Fruit fly (Drosophila melanogaster) whole organism, embryonic: ENCODE results near the gene CG12420.

Experiments used
- Atf-2 ChIP-seq: fragments of 200-800 bp; sonication (Bioruptor generic); optimal IDR thresholded peaks from 2 replicates; lab custom pipeline; 2016; ENCODE audit warnings: missing biosample characterization, missing genetic modification characterization
- Atf3 ChIP-seq: fragments of 200-800 bp; sonication (Bioruptor generic); optimal IDR thresholded peaks from 3 replicates; lab custom pipeline; 2016; ENCODE audit warnings: missing biosample characterization, missing genetic modification characterization
- CG10267 ChIP-seq: fragments of 200-800 bp; sonication (Bioruptor generic); optimal IDR thresholded peaks from 2 replicates; lab custom pipeline; 2018; ENCODE audit warnings: missing biosample characterization, mild to moderate bottlenecking, missing genetic modification characterization, moderate library complexity
- CG13775 ChIP-seq: fragments of 200-800 bp; sonication (Bioruptor generic); optimal IDR thresholded peaks from 3 replicates; lab custom pipeline; 2017; ENCODE audit warnings: missing biosample characterization, mild to moderate bottlenecking, missing genetic modification characterization
- CG15073 ChIP-seq: fragments of 200-800 bp; sonication (Bioruptor generic); optimal IDR thresholded peaks from 2 replicates; lab custom pipeline; 2016; ENCODE audit warnings: missing biosample characterization, missing genetic modification characterization
- CG16779 ChIP-seq: fragments of 200-800 bp; sonication (Bioruptor generic); IDR thresholded peaks from 2 replicates; pipeline ENCODE4 v1.3.6; 2022; ENCODE audit warnings: missing biosample characterization, missing genetic modification characterization
- CG18011 ChIP-seq: fragments of 200-800 bp; sonication (Bioruptor generic); optimal IDR thresholded peaks from 2 replicates; lab custom pipeline; 2017; ENCODE audit warnings: missing biosample characterization, missing genetic modification characterization, mild to moderate bottlenecking, moderate library complexity, missing genotype
- CG18599 ChIP-seq: fragments of 200-800 bp; sonication (Bioruptor generic); optimal IDR thresholded peaks from 3 replicates; lab custom pipeline; 2017; ENCODE audit warnings: missing biosample characterization, missing genetic modification characterization, mild to moderate bottlenecking, moderate library complexity, missing genetic modification reagents
- CG2199 ChIP-seq: fragments of 200-800 bp; sonication (Bioruptor generic); IDR thresholded peaks from 3 replicates; pipeline ENCODE4 v1.3.6; 2022; ENCODE audit warnings: missing biosample characterization, missing genetic modification characterization
- CG2202 ChIP-seq: fragments of 200-800 bp; sonication (Bioruptor generic); optimal IDR thresholded peaks from 2 replicates; lab custom pipeline; 2018; ENCODE audit warnings: missing biosample characterization, mild to moderate bottlenecking, missing genetic modification characterization
- CG2678 ChIP-seq: fragments of 200-800 bp; sonication (Bioruptor generic); optimal IDR thresholded peaks from 3 replicates; lab custom pipeline; 2019; ENCODE audit warnings: missing biosample characterization, mild to moderate bottlenecking, missing genetic modification characterization, moderate library complexity
- CG3065 ChIP-seq: fragments of 200-800 bp; sonication (Bioruptor generic); optimal IDR thresholded peaks from 2 replicates; lab custom pipeline; 2016; ENCODE audit warnings: missing biosample characterization, missing genetic modification characterization
- CG31224 ChIP-seq: fragments of 200-800 bp; sonication (Bioruptor generic); IDR thresholded peaks from 2 replicates; pipeline ENCODE4 v1.3.6; 2022; ENCODE audit warnings: missing biosample characterization, missing genetic modification characterization
- CG4282 ChIP-seq: fragments of 200-800 bp; sonication (Bioruptor generic); optimal IDR thresholded peaks from 2 replicates; lab custom pipeline; 2016; ENCODE audit warnings: missing biosample characterization, missing genetic modification characterization
- CG4854 ChIP-seq: fragments of 200-800 bp; sonication (Bioruptor generic); optimal IDR thresholded peaks from 2 replicates; lab custom pipeline; 2016; ENCODE audit warnings: missing biosample characterization, missing genetic modification characterization, inconsistent platforms
- CG6689 ChIP-seq: fragments of 200-800 bp; sonication (Bioruptor generic); IDR thresholded peaks from 2 replicates; pipeline ENCODE4 v1.3.6; 2022; ENCODE audit warnings: missing biosample characterization, missing genetic modification characterization
- CG6791 ChIP-seq: fragments of 200-800 bp; sonication (Bioruptor generic); IDR thresholded peaks from 3 replicates; pipeline ENCODE4 v1.3.6; 2022; ENCODE audit warnings: missing biosample characterization, missing genetic modification characterization; ENCODE audit not compliant: partially characterized antibody
- CG7556 ChIP-seq: fragments of 200-800 bp; sonication (Bioruptor generic); optimal IDR thresholded peaks from 2 replicates; lab custom pipeline; 2017; ENCODE audit warnings: missing biosample characterization, mild to moderate bottlenecking, missing genetic modification characterization
- CG8388 ChIP-seq: fragments of 200-800 bp; sonication (Bioruptor generic); optimal IDR thresholded peaks from 2 replicates; lab custom pipeline; 2019; ENCODE audit warnings: missing biosample characterization, mild to moderate bottlenecking, missing genetic modification characterization, moderate library complexity
- CG8765 ChIP-seq: fragments of 200-800 bp; sonication (Bioruptor generic); IDR thresholded peaks from 2 replicates; pipeline ENCODE4 v1.3.6; 2022; ENCODE audit warnings: missing biosample characterization, missing genetic modification characterization
- CrebB ChIP-seq: fragments of 200-800 bp; sonication (Bioruptor generic); optimal IDR thresholded peaks from 3 replicates; lab custom pipeline; 2018; ENCODE audit warnings: missing biosample characterization, mild to moderate bottlenecking, missing genetic modification characterization
- Dfd ChIP-seq, 2 experiments: fragments of >200 bp; optimal IDR thresholded peaks; 2 replicates each; lab custom pipeline; 2017; ENCODE audit warnings: missing biosample characterization in 2 of 2, missing genetic modification characterization in 2 of 2
- Dip3 ChIP-seq: fragments of 200-800 bp; sonication (Bioruptor generic); optimal IDR thresholded peaks from 3 replicates; lab custom pipeline; 2016; ENCODE audit warnings: missing biosample characterization, missing genetic modification characterization
- Fer3 ChIP-seq: fragments of 200-800 bp; sonication (Bioruptor generic); optimal IDR thresholded peaks from 2 replicates; lab custom pipeline; 2018; ENCODE audit warnings: missing biosample characterization, mild to moderate bottlenecking, missing genetic modification characterization, moderate library complexity
- Hr78 ChIP-seq, 2 experiments: fragments of 200-800 bp in 1 of 2; fragments of >200 bp in 1 of 2; sonication (Bioruptor generic) in 1 of 2; optimal IDR thresholded peaks; 2 replicates each; lab custom pipeline; 2017 to 2019; ENCODE audit warnings: missing biosample characterization in 2 of 2, missing genetic modification characterization in 2 of 2, mild to moderate bottlenecking in 1 of 2, moderate library complexity in 1 of 2
- Mad ChIP-seq: fragments of 200-800 bp; sonication (Bioruptor generic); optimal IDR thresholded peaks from 2 replicates; lab custom pipeline; 2016; ENCODE audit warnings: missing biosample characterization, missing genetic modification characterization
- Meics ChIP-seq: fragments of 200-800 bp; sonication (Bioruptor generic); optimal IDR thresholded peaks from 2 replicates; lab custom pipeline; 2017; ENCODE audit warnings: missing biosample characterization, mild to moderate bottlenecking, missing genetic modification characterization
- NK7.1 ChIP-seq: fragments of 200-800 bp; sonication (Bioruptor generic); optimal IDR thresholded peaks from 3 replicates; lab custom pipeline; 2016; ENCODE audit warnings: missing biosample characterization, missing genetic modification characterization
- Nf-YC ChIP-seq: fragments of 200-800 bp; optimal IDR thresholded peaks from 3 replicates; lab custom pipeline; 2019; ENCODE audit warnings: missing biosample characterization, mild to moderate bottlenecking, missing genetic modification characterization, moderate library complexity
- Rx ChIP-seq: fragments of 200-800 bp; sonication (Bioruptor generic); IDR thresholded peaks from 2 replicates; pipeline ENCODE4 v1.3.6; 2022; ENCODE audit warnings: missing biosample characterization, missing genetic modification characterization
- TFAM ChIP-seq: fragments of 200-800 bp; sonication (Bioruptor generic); optimal IDR thresholded peaks from 2 replicates; lab custom pipeline; 2017; ENCODE audit warnings: missing biosample characterization, missing genetic modification characterization, inconsistent platforms
- ara ChIP-seq: fragments of 200-800 bp; sonication (Bioruptor generic); IDR thresholded peaks from 2 replicates; pipeline ENCODE4 v1.3.6; 2022; ENCODE audit warnings: missing biosample characterization, missing genetic modification characterization
- bsh ChIP-seq, 2 experiments: fragments of 200-800 bp; sonication (Bioruptor generic); optimal IDR thresholded peaks; 2 replicates each; lab custom pipeline; 2017 to 2018; ENCODE audit warnings: mild to moderate bottlenecking in 2 of 2, missing biosample characterization in 2 of 2, missing genetic modification characterization in 2 of 2, moderate library complexity in 1 of 2
- btn ChIP-seq: fragments of 200-800 bp; sonication (Bioruptor generic); optimal IDR thresholded peaks from 2 replicates; lab custom pipeline; 2016; ENCODE audit warnings: missing biosample characterization, missing genetic modification characterization
- ci ChIP-seq: fragments of 200-800 bp; sonication (Bioruptor generic); IDR thresholded peaks from 3 replicates; pipeline ENCODE4 v1.3.6; 2022; ENCODE audit warnings: missing biosample characterization, missing genetic modification characterization
- crc ChIP-seq: fragments of 200-800 bp; sonication (Bioruptor generic); optimal IDR thresholded peaks from 2 replicates; lab custom pipeline; 2016; ENCODE audit warnings: missing biosample characterization, missing genetic modification characterization
- en ChIP-seq: fragments of 200-800 bp; sonication (Bioruptor generic); optimal IDR thresholded peaks from 2 replicates; lab custom pipeline; 2016; ENCODE audit warnings: missing biosample characterization, missing genetic modification characterization
- fd102C ChIP-seq: fragments of 200-800 bp; sonication (Bioruptor generic); optimal IDR thresholded peaks from 2 replicates; lab custom pipeline; 2018; ENCODE audit warnings: missing biosample characterization, mild to moderate bottlenecking, missing genetic modification characterization, moderate library complexity
- fu2 ChIP-seq: fragments of 200-800 bp; sonication (Bioruptor generic); optimal IDR thresholded peaks from 2 replicates; lab custom pipeline; 2016; ENCODE audit warnings: missing biosample characterization, missing genetic modification characterization
- gcm2 ChIP-seq: fragments of 200-800 bp; sonication (Bioruptor generic); optimal IDR thresholded peaks from 2 replicates; lab custom pipeline; 2016; ENCODE audit warnings: missing biosample characterization, missing genetic modification characterization
- gro ChIP-seq: fragments of 200-800 bp; sonication (Bioruptor generic); optimal IDR thresholded peaks from 2 replicates; lab custom pipeline; 2016; ENCODE audit warnings: missing biosample characterization, missing genetic modification characterization
- nerfin-2 ChIP-seq: fragments of 200-800 bp; sonication (Bioruptor generic); IDR thresholded peaks from 2 replicates; pipeline ENCODE4 v1.3.6; 2022; ENCODE audit warnings: missing biosample characterization, missing genetic modification characterization; ENCODE audit not compliant: partially characterized antibody
- oc ChIP-seq: fragments of 200-800 bp; sonication (Bioruptor generic); optimal IDR thresholded peaks from 2 replicates; lab custom pipeline; 2018; ENCODE audit warnings: missing biosample characterization, mild to moderate bottlenecking, missing genetic modification characterization, moderate library complexity
- pb ChIP-seq: fragments of 200-800 bp; sonication (Bioruptor generic); optimal IDR thresholded peaks from 3 replicates; lab custom pipeline; 2016; ENCODE audit warnings: missing biosample characterization, missing genetic modification characterization
- psq ChIP-seq: fragments of 200-800 bp; sonication (Bioruptor generic); optimal IDR thresholded peaks from 2 replicates; lab custom pipeline; 2017; ENCODE audit warnings: missing biosample characterization, missing genetic modification characterization
- ro ChIP-seq: fragments of 200-800 bp; sonication (Bioruptor generic); IDR thresholded peaks from 2 replicates; pipeline ENCODE4 v1.3.6; 2022; ENCODE audit warnings: missing biosample characterization, missing genetic modification characterization
- tin ChIP-seq: fragments of 200-800 bp; sonication (Bioruptor generic); optimal IDR thresholded peaks from 3 replicates; lab custom pipeline; 2016; ENCODE audit warnings: missing biosample characterization, missing genetic modification characterization
- tup ChIP-seq: fragments of 200-800 bp; sonication (Bioruptor generic); optimal IDR thresholded peaks from 2 replicates; lab custom pipeline; 2016; ENCODE audit warnings: missing biosample characterization, mild to moderate bottlenecking, missing genetic modification characterization, moderate library complexity
- zen ChIP-seq: fragments of 200-800 bp; sonication (Bioruptor generic); optimal IDR thresholded peaks from 3 replicates; lab custom pipeline; 2018; ENCODE audit warnings: missing biosample characterization, mild to moderate bottlenecking, missing genetic modification characterization, moderate library complexity
- zf30C ChIP-seq: fragments of 200-800 bp; sonication (Bioruptor generic); optimal IDR thresholded peaks from 3 replicates; lab custom pipeline; 2018; ENCODE audit warnings: missing biosample characterization, mild to moderate bottlenecking, missing genetic modification characterization
- zfh1 ChIP-seq: fragments of 200-800 bp; sonication (Bioruptor generic); IDR thresholded peaks from 3 replicates; pipeline ENCODE4 v1.3.6; 2022; ENCODE audit warnings: missing biosample characterization, missing genetic modification characterization
- zfh2 ChIP-seq: fragments of 200-800 bp; sonication (Bioruptor generic); optimal IDR thresholded peaks from 2 replicates; lab custom pipeline; 2016; ENCODE audit warnings: missing biosample characterization, missing genetic modification characterization

CG12420 gene

DNA sequence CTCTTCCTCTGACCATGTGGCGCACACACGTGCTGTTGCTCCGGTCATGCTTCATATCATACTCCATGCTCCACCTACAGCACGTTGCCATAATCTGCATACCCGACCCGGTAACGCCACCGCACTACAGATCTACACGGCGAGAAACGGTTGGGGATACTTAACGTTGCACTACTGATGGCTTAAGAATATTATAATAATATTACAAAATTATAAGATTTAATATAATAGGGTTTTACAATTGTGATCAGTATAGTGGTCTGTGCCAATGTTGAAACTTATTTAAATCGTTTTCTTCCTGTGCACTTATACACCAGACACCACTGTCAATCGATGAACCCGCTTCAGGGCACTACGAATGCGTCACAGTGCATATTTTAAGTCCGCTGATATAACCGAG is 9.1 kb upstream of the CG12420 start (continued):
- no peak for TF ChIP-seq CG15073
- TF ChIP-seq oc (tag; lab: Kevin White, UChicago) = peak; percentile 71
- TF ChIP-seq zen (tag; lab: Kevin White, UChicago) = peak; percentile 26
- TF ChIP-seq psq (GFP tag; lab: Kevin White, UChicago) = no peak
- peak; percentile 77 for TF ChIP-seq ara (GFP tag; lab: Robert Waterston, UW)
- TF ChIP-seq btn = no peak
- TF ChIP-seq Hr78 (GFP tag; optimal IDR thresholded peaks at IDR 0.05; lab: Kevin White, UChicago) = no peak
- no peak for TF ChIP-seq nerfin-2 (GFP tag; lab: Robert Waterston, UW)
- TF ChIP-seq TFAM (GFP tag; lab: Kevin White, UChicago) = peak; percentile 12
- peak; percentile 17 for TF ChIP-seq CrebB (tag; lab: Kevin White, UChicago)
- TF ChIP-seq CG4282 (GFP tag; lab: Kevin White, UChicago) = no peak
- peak; percentile 86 for TF ChIP-seq ci (GFP tag; lab: Robert Waterston, UW)
- no peak for TF ChIP-seq gcm2 (GFP tag; lab: Kevin White, UChicago)
- no peak for TF ChIP-seq Dfd (GFP tag; optimal IDR thresholded peaks at IDR 0.05; lab: Kevin White, UChicago)
- peak in 1 of 2 experiments; percentile 73 for TF ChIP-seq bsh (GFP tag; optimal IDR thresholded peaks at IDR 0.05; lab: Kevin White, UChicago)
- no peak for TF ChIP-seq CG2678 (tag; lab: Kevin White, UChicago)
- no peak for TF ChIP-seq pb (GFP tag; lab: Kevin White, UChicago)
- TF ChIP-seq Nf-YC (tag; lab: Kevin White, UChicago) = no peak
- TF ChIP-seq ro (GFP tag; lab: Robert Waterston, UW) = no peak
- no peak for TF ChIP-seq Mad (GFP tag; lab: Kevin White, UChicago)
- TF ChIP-seq fd102C (GFP tag; lab: Kevin White, UChicago) = no peak
- TF ChIP-seq CG18011 (GFP tag; lab: Kevin White, UChicago) = no peak
- no peak for TF ChIP-seq gro
- TF ChIP-seq CG8765 = no peak
- TF ChIP-seq CG18599 = peak; percentile 54
- TF ChIP-seq Meics = peak; percentile 35
- TF ChIP-seq Dip3 (GFP tag; lab: Kevin White, UChicago) = no peak
- no peak for TF ChIP-seq Atf3
- no peak for TF ChIP-seq en (GFP tag; lab: Kevin White, UChicago)
- TF ChIP-seq CG2199 (GFP tag; lab: Robert Waterston, UW) = peak; percentile 59; the same call in 1 of the 3 replicates
- peak; percentile 72 for TF ChIP-seq Rx (GFP tag; lab: Robert Waterston, UW)
- no peak for TF ChIP-seq NK7.1 (GFP tag; lab: Kevin White, UChicago)
- no peak for TF ChIP-seq Atf-2 (GFP tag; lab: Kevin White, UChicago)
- TF ChIP-seq CG6689 = peak; percentile 79
- TF ChIP-seq fu2 (GFP tag; lab: Kevin White, UChicago) = no peak
- peak; percentile 64 for TF ChIP-seq zfh1
- no peak for TF ChIP-seq CG6791 (GFP tag; lab: Robert Waterston, UW)
- TF ChIP-seq zf30C (GFP tag; lab: Kevin White, UChicago) = no peak
- TF ChIP-seq CG8388 (GFP tag; lab: Kevin White, UChicago) = peak; percentile 77
- no peak for TF ChIP-seq crc (GFP tag; lab: Kevin White, UChicago)
- TF ChIP-seq Fer3 (tag; lab: Kevin White, UChicago) = no peak
- TF ChIP-seq CG4854 (GFP tag; lab: Kevin White, UChicago) = no peak
- TF ChIP-seq CG10267 = peak; percentile 52
- TF ChIP-seq CG2202 (tag; lab: Kevin White, UChicago) = no peak
- no peak for TF ChIP-seq CG16779
- peak; percentile 35 for TF ChIP-seq CG13775 (GFP tag; lab: Kevin White, UChicago)
- no peak for TF ChIP-seq zfh2 (GFP tag; lab: Kevin White, UChicago)
- no peak for TF ChIP-seq CG3065 (GFP tag; lab: Kevin White, UChicago)
- TF ChIP-seq tup (GFP tag; lab: Kevin White, UChicago) = no peak
- peak; percentile 55 for TF ChIP-seq tin (GFP tag; lab: Kevin White, UChicago)
- TF ChIP-seq CG7556 (GFP tag; lab: Kevin White, UChicago) = no peak
- peak; percentile 66 for TF ChIP-seq CG31224 (GFP tag; lab: Robert Waterston, UW)
